Worm (Caenorhabditis elegans) whole organism, young adult: Measurements from ENCODE around the gene mig-15.

ENCODE experiments used
- B0035.1 ChIP-seq: sonication (generic microtip); optimal IDR thresholded peaks from 2 replicates; lab custom pipeline; 2016; ENCODE audit warnings: missing genetic modification characterization, mild to moderate bottlenecking, missing compliant biosample characterization, missing genotype, missing genetic modification reagents
- B0261.1 ChIP-seq: sonication (generic microtip); optimal IDR thresholded peaks from 2 replicates; lab custom pipeline; 2016; ENCODE audit warnings: mild to moderate bottlenecking, missing genetic modification characterization, moderate library complexity, missing compliant biosample characterization
- C06A6.2 ChIP-seq: fragments of 200-800 bp; sonication (Bioruptor generic); conservative IDR thresholded peaks from 2 replicates; pipeline ENCODE4 v1.3.6; 2022; ENCODE audit warnings: missing genetic modification characterization, missing compliant biosample characterization
- D2030.7 ChIP-seq: fragments of 200-800 bp; sonication (Bioruptor generic); IDR thresholded peaks from 2 replicates; pipeline ENCODE4 v1.3.6; 2022; ENCODE audit warnings: missing genetic modification reagents, missing genetic modification characterization, missing compliant biosample characterization
- F22D6.2 ChIP-seq: sonication (generic microtip); optimal IDR thresholded peaks from 2 replicates; lab custom pipeline; 2016; ENCODE audit warnings: mild to moderate bottlenecking, missing genetic modification characterization, missing compliant biosample characterization
- F23B12.7 ChIP-seq: sonication (generic microtip); optimal IDR thresholded peaks from 2 replicates; lab custom pipeline; 2017; ENCODE audit warnings: missing genetic modification characterization, mild to moderate bottlenecking, missing compliant biosample characterization, antibody characterized with exemption, moderate library complexity; ENCODE audit not compliant: insufficient read depth
- F49E8.2 ChIP-seq: sonication (generic microtip); optimal IDR thresholded peaks from 3 replicates; lab custom pipeline; 2017; ENCODE audit warnings: missing genetic modification characterization, mild to moderate bottlenecking, missing compliant biosample characterization, antibody characterized with exemption, moderate library complexity; ENCODE audit not compliant: insufficient read depth
- F57C9.4 ChIP-seq: sonication (generic microtip); optimal IDR thresholded peaks from 2 replicates; lab custom pipeline; 2017; ENCODE audit warnings: mild to moderate bottlenecking, missing genetic modification characterization, missing compliant biosample characterization
- K12H6.12 ChIP-seq: fragments of 200-800 bp; sonication (Bioruptor generic); optimal IDR thresholded peaks from 2 replicates; lab custom pipeline; 2018; ENCODE audit warnings: mild to moderate bottlenecking, missing genetic modification characterization, missing compliant biosample characterization
- Y53G8AR.9 ChIP-seq: fragments of 200-800 bp; sonication (Bioruptor generic); conservative IDR thresholded peaks from 2 replicates; pipeline ENCODE4 v1.3.6; 2022; ENCODE audit warnings: missing genetic modification reagents, missing genetic modification characterization, missing compliant biosample characterization
- Y95B8A.8 ChIP-seq: fragments of 200-800 bp; sonication (Bioruptor generic); IDR thresholded peaks from 2 replicates; pipeline ENCODE4 v1.3.6; 2022; ENCODE audit warnings: missing genetic modification reagents, missing genetic modification characterization, missing compliant biosample characterization
- atf-7 ChIP-seq: sonication (generic microtip); optimal IDR thresholded peaks from 2 replicates; lab custom pipeline; 2017; ENCODE audit warnings: mild to moderate bottlenecking, missing genetic modification characterization, missing compliant biosample characterization
- cebp-1 ChIP-seq, 2 experiments: fragments of 200-800 bp in 1 of 2; sonication (Bioruptor generic) in 1 of 2; sonication (generic microtip) in 1 of 2; IDR thresholded peaks in 1 of 2; optimal IDR thresholded peaks in 1 of 2; 2 replicates each; pipeline versions ENCODE4 v1.3.6 to Lab custom; 2017 to 2022; ENCODE audit warnings: missing compliant biosample characterization in 2 of 2, missing genetic modification characterization in 2 of 2, mild to moderate bottlenecking in 1 of 2, missing genetic modification reagents in 1 of 2, moderate library complexity in 1 of 2
- cebp-2 ChIP-seq: fragments of 200-800 bp; sonication (Bioruptor generic); IDR thresholded peaks from 2 replicates; pipeline ENCODE4 v1.3.6; 2022; ENCODE audit warnings: missing genetic modification characterization, missing compliant biosample characterization
- ceh-100 ChIP-seq: fragments of 200-800 bp; sonication (Bioruptor generic); IDR thresholded peaks from 2 replicates; pipeline ENCODE4 v1.3.6; 2022; ENCODE audit warnings: missing genetic modification reagents, missing genetic modification characterization, missing compliant biosample characterization
- die-1 ChIP-seq: sonication (generic microtip); optimal IDR thresholded peaks from 2 replicates; lab custom pipeline; 2016; ENCODE audit warnings: missing genotype, mild to moderate bottlenecking, missing genetic modification characterization, missing compliant biosample characterization
- dpff-1 ChIP-seq: sonication (generic microtip); optimal IDR thresholded peaks from 2 replicates; lab custom pipeline; 2017; ENCODE audit warnings: mild to moderate bottlenecking, missing genetic modification characterization, missing compliant biosample characterization
- dpl-1 ChIP-seq: fragments of 150-350 bp; optimal IDR thresholded peaks from 2 replicates; lab custom pipeline; 2014; ENCODE audit warnings: missing biosample characterization, missing genetic modification reagents, missing genetic modification characterization
- efl-1 ChIP-seq: fragments of 150-350 bp; optimal IDR thresholded peaks from 2 replicates; lab custom pipeline; 2014; ENCODE audit warnings: missing biosample characterization, missing genetic modification reagents, missing genetic modification characterization
- egl-44 ChIP-seq: fragments of 200-800 bp; sonication (Bioruptor generic); IDR thresholded peaks from 2 replicates; pipeline ENCODE4 v1.3.6; 2022; ENCODE audit warnings: missing genetic modification reagents, missing genetic modification characterization, missing compliant biosample characterization
- gei-17 ChIP-seq: fragments of 200-800 bp; sonication (Bioruptor generic); optimal IDR thresholded peaks from 2 replicates; lab custom pipeline; 2018; ENCODE audit warnings: mild to moderate bottlenecking, missing genetic modification characterization, missing compliant biosample characterization
- hmg-1.2 ChIP-seq: fragments of 200-800 bp; sonication (Bioruptor generic); IDR thresholded peaks from 2 replicates; pipeline ENCODE4 v1.3.6; 2022; ENCODE audit warnings: missing genetic modification reagents, missing genetic modification characterization, missing compliant biosample characterization
- hsf-1 ChIP-seq: fragments of 200-800 bp; sonication (Bioruptor generic); IDR thresholded peaks from 2 replicates; pipeline ENCODE4 v1.3.6; 2022; ENCODE audit warnings: missing genetic modification reagents, missing genetic modification characterization, missing compliant biosample characterization
- let-526 ChIP-seq: fragments of 200-800 bp; sonication (Bioruptor generic); IDR thresholded peaks from 2 replicates; pipeline ENCODE4 v1.3.6; 2022; ENCODE audit warnings: missing genetic modification reagents, missing genetic modification characterization, missing compliant biosample characterization
- let-607 ChIP-seq, 2 experiments: fragments of 200-800 bp in 1 of 2; sonication (Bioruptor generic) in 1 of 2; sonication (generic microtip) in 1 of 2; optimal IDR thresholded peaks; 2 replicates each; lab custom pipeline; 2016 to 2018; ENCODE audit warnings: mild to moderate bottlenecking in 2 of 2, missing compliant biosample characterization in 2 of 2, missing genetic modification characterization in 2 of 2, moderate library complexity in 2 of 2, missing genotype in 1 of 2
- lin-26 ChIP-seq: fragments of 200-800 bp; sonication (Bioruptor generic); IDR thresholded peaks from 2 replicates; pipeline ENCODE4 v1.3.6; 2022; ENCODE audit warnings: missing genetic modification reagents, missing genetic modification characterization, missing compliant biosample characterization
- lin-35 ChIP-seq, 3 experiments: fragments of 150-350 bp in 2 of 3; sonication (generic microtip) in 1 of 3; optimal IDR thresholded peaks; 2 replicates each; lab custom pipeline; 2014 to 2018; ENCODE audit warnings: missing biosample characterization in 3 of 3, missing genetic modification characterization in 3 of 3, missing genetic modification reagents in 3 of 3
- lin-40 ChIP-seq: sonication (generic microtip); optimal IDR thresholded peaks from 2 replicates; lab custom pipeline; 2016; ENCODE audit warnings: missing genetic modification characterization, mild to moderate bottlenecking, missing compliant biosample characterization, missing genotype, missing genetic modification reagents
- madf-10 ChIP-seq: sonication (generic microtip); optimal IDR thresholded peaks from 2 replicates; lab custom pipeline; 2016; ENCODE audit warnings: mild to moderate bottlenecking, missing genetic modification characterization, missing compliant biosample characterization
- madf-3 ChIP-seq: fragments of 200-800 bp; sonication (Bioruptor generic); IDR thresholded peaks from 2 replicates; pipeline ENCODE4 v1.3.6; 2022; ENCODE audit warnings: missing genetic modification reagents, missing genetic modification characterization, missing compliant biosample characterization
- mcd-1 ChIP-seq: fragments of 200-800 bp; sonication (Bioruptor generic); IDR thresholded peaks from 2 replicates; pipeline ENCODE4 v1.3.6; 2022; ENCODE audit warnings: missing genetic modification reagents, missing genetic modification characterization, missing compliant biosample characterization
- mes-4 ChIP-seq: sonication (generic microtip); optimal IDR thresholded peaks from 2 replicates; lab custom pipeline; 2016; ENCODE audit warnings: missing genotype, missing genetic modification characterization, missing compliant biosample characterization
- nfyb-1 ChIP-seq: fragments of 200-800 bp; sonication (Bioruptor generic); IDR thresholded peaks from 2 replicates; pipeline ENCODE4 v1.3.6; 2022; ENCODE audit warnings: missing genetic modification reagents, missing genetic modification characterization, missing compliant biosample characterization
- pbrm-1 ChIP-seq: fragments of 200-800 bp; sonication (Bioruptor generic); IDR thresholded peaks from 2 replicates; pipeline ENCODE4 v1.3.6; 2022; ENCODE audit warnings: missing genetic modification reagents, missing genetic modification characterization, missing compliant biosample characterization
- pha-4 ChIP-seq: fragments of 150-350 bp; sonication (generic microtip); optimal IDR thresholded peaks from 2 replicates; lab custom pipeline; 2014; ENCODE audit warnings: missing biosample characterization, missing genetic modification reagents, missing genetic modification characterization
- repo-1 ChIP-seq: sonication (generic microtip); optimal IDR thresholded peaks from 2 replicates; lab custom pipeline; 2017; ENCODE audit warnings: mild to moderate bottlenecking, missing genetic modification characterization, missing compliant biosample characterization
- snpc-1.3 ChIP-seq: sonication (generic microtip); optimal IDR thresholded peaks from 2 replicates; lab custom pipeline; 2017; ENCODE audit warnings: missing genetic modification characterization, mild to moderate bottlenecking, missing compliant biosample characterization, antibody characterized with exemption, moderate library complexity, missing genotype, missing genetic modification reagents; ENCODE audit not compliant: insufficient read depth
- somi-1 ChIP-seq: fragments of 200-800 bp; sonication (Bioruptor generic); optimal IDR thresholded peaks from 2 replicates; lab custom pipeline; 2018; ENCODE audit warnings: mild to moderate bottlenecking, missing genetic modification characterization, missing compliant biosample characterization
- tbx-9 ChIP-seq: sonication (generic microtip); optimal IDR thresholded peaks from 2 replicates; lab custom pipeline; 2016; ENCODE audit warnings: borderline replicate concordance, missing genetic modification characterization, inconsistent platforms, missing compliant biosample characterization
- zfh-2 ChIP-seq: fragments of 200-800 bp; sonication (Bioruptor generic); conservative IDR thresholded peaks from 2 replicates; pipeline ENCODE4 v1.3.6; 2022; ENCODE audit warnings: missing genetic modification reagents, missing genetic modification characterization, missing compliant biosample characterization
- zim-3 ChIP-seq: sonication (generic microtip); optimal IDR thresholded peaks from 2 replicates; lab custom pipeline; 2017; ENCODE audit warnings: mild to moderate bottlenecking, missing genetic modification characterization, moderate library complexity, missing compliant biosample characterization
- ztf-18 ChIP-seq: sonication (generic microtip); optimal IDR thresholded peaks from 2 replicates; lab custom pipeline; 2016; ENCODE audit warnings: missing genotype, mild to moderate bottlenecking, missing genetic modification characterization, missing compliant biosample characterization
- ztf-26 ChIP-seq: sonication (generic microtip); optimal IDR thresholded peaks from 2 replicates; lab custom pipeline; 2017; ENCODE audit warnings: missing genetic modification characterization, missing compliant biosample characterization
- ztf-6 ChIP-seq: fragments of 200-800 bp; sonication (Bioruptor generic); IDR thresholded peaks from 2 replicates; pipeline ENCODE4 v1.3.6; 2022; ENCODE audit warnings: missing genetic modification reagents, missing genetic modification characterization, missing compliant biosample characterization

mig-15 gene

ce11 chrX:10377663-10378062, 50.8 kb downstream of the mig-15 start (continued):
- peak; percentile 93 for TF ChIP-seq ztf-18 (tag; lab: Kevin White, UChicago)
- TF ChIP-seq F57C9.4 (tag; lab: Kevin White, UChicago) = no peak
- no peak for TF ChIP-seq snpc-1.3 (tag; lab: Kevin White, UChicago)
- peak; percentile 73 for TF ChIP-seq mcd-1
- TF ChIP-seq zfh-2 (GFP tag; lab: Robert Waterston, UW) = peak; percentile 85
- TF ChIP-seq atf-7 (tag; lab: Kevin White, UChicago) = peak; percentile 11
- peak; percentile 31 for TF ChIP-seq gei-17 (GFP tag; lab: Kevin White, UChicago)
- no peak for TF ChIP-seq dpff-1 (tag; lab: Kevin White, UChicago)
- peak; percentile 95 for TF ChIP-seq hmg-1.2
- peak; percentile 33 for TF ChIP-seq somi-1 (GFP tag; lab: Kevin White, UChicago)
- peak; percentile 92 for TF ChIP-seq lin-40 (tag; lab: Kevin White, UChicago)
- TF ChIP-seq F49E8.2 = no peak
- TF ChIP-seq, all 124 proteins: peak for 26

ce11 chrX:10376989-10377388, 51.5 kb downstream of the mig-15 start:
- no peak for TF ChIP-seq ztf-26 (tag; lab: Kevin White, UChicago)
- TF ChIP-seq efl-1 (GFP tag; lab: Kevin White, UChicago) = no peak
- no peak for TF ChIP-seq die-1 (tag; lab: Kevin White, UChicago)
- TF ChIP-seq ztf-6 (GFP tag; lab: Robert Waterston, UW) = no peak
- TF ChIP-seq tbx-9 (tag; lab: Kevin White, UChicago) = no peak
- no peak for TF ChIP-seq snpc-1.3 (tag; lab: Kevin White, UChicago)
- TF ChIP-seq lin-26 (GFP tag; lab: Robert Waterston, UW) = no peak
- TF ChIP-seq D2030.7 (GFP tag; lab: Robert Waterston, UW) = no peak
- no peak for TF ChIP-seq madf-10
- no peak for TF ChIP-seq pha-4
- no peak for TF ChIP-seq egl-44 (GFP tag; lab: Robert Waterston, UW)
- no peak for TF ChIP-seq B0261.1 (tag; lab: Kevin White, UChicago)
- no peak for TF ChIP-seq F22D6.2 (tag; lab: Kevin White, UChicago)

ce11 chrX:10373581-10373980, 54.9 kb downstream of the mig-15 start:
- TF ChIP-seq ceh-100 (GFP tag; lab: Robert Waterston, UW) (no peak), zfh-2 (GFP tag; lab: Robert Waterston, UW) (peak; percentile 77), repo-1 (tag; lab: Kevin White, UChicago) (no peak), madf-3 (0 out of 2 replicates have a peak, but pooled peaks have one; percentile 58)

ce11 chrX:10372556-10372955, 55.9 kb downstream of the mig-15 start, which contains the start of gene Y49A10A.2:
Gene Y49A10A.2, minus strand, starts transcription at chrX:10372664.
- peak; percentile 41; the same call in 1 of the 2 replicates for TF ChIP-seq zfh-2 (GFP tag; lab: Robert Waterston, UW)
- no peak for TF ChIP-seq Y95B8A.8 (GFP tag; lab: Robert Waterston, UW)
- TF ChIP-seq nfyb-1 (GFP tag; lab: Robert Waterston, UW) = 0 out of 2 replicates have a peak, but pooled peaks have one; percentile 18
- no peak for TF ChIP-seq C06A6.2 (GFP tag; lab: Robert Waterston, UW)
- TF ChIP-seq zim-3 = no peak
- no peak for TF ChIP-seq Y53G8AR.9 (GFP tag; lab: Robert Waterston, UW)
- no peak for TF ChIP-seq mes-4 (tag; lab: Kevin White, UChicago)
- no peak for TF ChIP-seq hsf-1
- peak; percentile 78 for TF ChIP-seq hmg-1.2
- TF ChIP-seq let-607 (tag; optimal IDR thresholded peaks at IDR 0.05; lab: Kevin White, UChicago) = no peak
- TF ChIP-seq F23B12.7 = no peak
- TF ChIP-seq cebp-2 (GFP tag; lab: Robert Waterston, UW) = no peak
- TF ChIP-seq B0035.1 (tag; lab: Kevin White, UChicago) = no peak
- TF ChIP-seq pbrm-1 = no peak
- no peak for TF ChIP-seq let-526 (GFP tag; lab: Robert Waterston, UW)
- TF ChIP-seq dpl-1 (GFP tag; lab: Kevin White, UChicago) = no peak
- peak; percentile 5 for TF ChIP-seq K12H6.12
- no peak for TF ChIP-seq lin-35 (GFP tag; optimal IDR thresholded peaks at IDR 0.05; lab: Kevin White, UChicago)
- TF ChIP-seq cebp-1 (GFP tag; IDR thresholded peaks at IDR 0.05; lab: Robert Waterston, UW) = no peak
- peak; percentile 27 for TF ChIP-seq cebp-1 (tag; optimal IDR thresholded peaks at IDR 0.05; lab: Kevin White, UChicago)
